Worm (Caenorhabditis elegans) whole organism, mixed stage, embryonic: ENCODE measurements around the gene Y82E9BR.20.

ENCODE experiments used
- ces-1 ChIP-seq: fragments of 150-350 bp; optimal IDR thresholded peaks from 2 replicates; lab custom pipeline; 2014; ENCODE audit warnings: missing biosample characterization, missing genetic modification reagents, missing genetic modification characterization
- nhr-2 ChIP-seq: fragments of 150-350 bp; optimal IDR thresholded peaks from 2 replicates; lab custom pipeline; 2014; ENCODE audit warnings: missing biosample characterization, missing genetic modification characterization
- nhr-237 ChIP-seq: fragments of 150-350 bp; optimal IDR thresholded peaks from 2 replicates; lab custom pipeline; 2014; ENCODE audit warnings: missing biosample characterization, missing genetic modification characterization
- nhr-76 ChIP-seq: sonication (generic microtip); optimal IDR thresholded peaks from 2 replicates; lab custom pipeline; 2017; ENCODE audit warnings: missing biosample characterization, missing genetic modification characterization
- snpc-4 ChIP-seq: fragments of 150-350 bp; optimal IDR thresholded peaks from 2 replicates; lab custom pipeline; 2014; ENCODE audit warnings: missing biosample characterization, missing genetic modification characterization
- sptf-1 ChIP-seq: sonication (generic microtip); optimal IDR thresholded peaks from 2 replicates; lab custom pipeline; 2017; ENCODE audit warnings: mild to moderate bottlenecking, missing genetic modification characterization, moderate library complexity, missing compliant biosample characterization
- unc-39 ChIP-seq: fragments of 150-350 bp; optimal IDR thresholded peaks from 2 replicates; lab custom pipeline; 2014; ENCODE audit warnings: missing biosample characterization, missing genetic modification characterization
- unc-62 ChIP-seq: fragments of 150-350 bp; optimal IDR thresholded peaks from 2 replicates; lab custom pipeline; 2014; ENCODE audit warnings: missing biosample characterization, missing genetic modification reagents, missing genetic modification characterization

- TF ChIP-seq snpc-4 (tag; lab: Kevin White, UChicago) (no peak), unc-62 (GFP tag; lab: Kevin White, UChicago) (no peak), nhr-76 (tag; lab: Kevin White, UChicago) (no peak), ces-1 (GFP tag; lab: Kevin White, UChicago) (no peak), nhr-2 (tag; lab: Kevin White, UChicago) (no peak), unc-39 (tag; lab: Kevin White, UChicago) (no peak), sptf-1 (tag; lab: Kevin White, UChicago) (no peak), nhr-237 (tag; lab: Kevin White, UChicago) (no peak)
These were observed 15.8 kb downstream of the Y82E9BR.20 start for ce11 chrIII:1389988-1390387.
